Worm (Caenorhabditis elegans): ENCODE results near the gene W07G1.7.

The W07G1.7 gene

ce11 chrII:13924909-13925308 lies 41.2 kb downstream of the W07G1.7 start, which contains the start of gene mltn-5:
Gene mltn-5, plus strand, starts transcription at chrII:13925209.
- TF ChIP-seq ceh-34 (tag; optimal IDR thresholded peaks at IDR 0.05) (no peak), madf-2 (tag; optimal IDR thresholded peaks at IDR 0.05) (no peak), elt-4 (tag; optimal IDR thresholded peaks at IDR 0.05) (no peak), C08G9.2 (tag; optimal IDR thresholded peaks at IDR 0.05) (no peak), ceh-24 (tag; optimal IDR thresholded peaks at IDR 0.05) (no peak), T23F11.4 (GFP tag; optimal IDR thresholded peaks at IDR 0.05) (no peak), fkh-6 (tag; optimal IDR thresholded peaks at IDR 0.05) (no peak), ceh-2 (tag; optimal IDR thresholded peaks at IDR 0.05) (no peak), ceh-31 (tag; optimal IDR thresholded peaks at IDR 0.05) (no peak), F13H6.1 (tag; optimal IDR thresholded peaks at IDR 0.05) (no peak), nhr-11 (tag; optimal IDR thresholded peaks at IDR 0.05) (no peak), nhr-232 (tag; optimal IDR thresholded peaks at IDR 0.05) (no peak), sdc-2 (tag; optimal IDR thresholded peaks at IDR 0.05) (no peak), ceh-48 (tag; optimal IDR thresholded peaks at IDR 0.05) (no peak), pax-1 (tag; optimal IDR thresholded peaks at IDR 0.05) (no peak)

DNA sequence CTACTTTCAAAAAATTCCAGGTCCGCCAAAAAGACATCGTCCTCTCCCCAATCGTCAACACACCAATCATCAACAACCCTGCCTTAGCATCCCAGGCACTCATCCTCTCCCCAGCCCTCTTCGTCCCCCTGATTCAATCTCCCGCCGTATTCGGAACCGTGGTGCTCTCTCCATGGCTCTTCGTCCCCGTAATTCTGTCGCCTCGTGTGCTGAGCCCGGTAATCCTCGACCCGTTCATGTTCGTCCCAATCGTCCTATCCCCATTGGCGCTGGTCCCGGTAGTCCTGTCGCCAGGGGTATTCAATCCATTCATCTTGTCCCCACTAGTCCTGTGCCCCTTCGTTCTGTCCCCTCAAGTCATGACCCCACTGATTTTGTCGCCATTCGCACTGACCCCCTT lies 47.0 kb downstream of the W07G1.7 start:
- TF ChIP-seq odd-2 (tag; optimal IDR thresholded peaks at IDR 0.05) (no peak), zip-5 (tag; optimal IDR thresholded peaks at IDR 0.05) (no peak), pha-4 (tag; optimal IDR thresholded peaks at IDR 0.05) (no peak), unc-55 (GFP tag; optimal IDR thresholded peaks at IDR 0.05) (no peak), lin-11 (tag; optimal IDR thresholded peaks at IDR 0.05) (no peak), T23F11.4 (GFP tag; optimal IDR thresholded peaks at IDR 0.05) (no peak), dve-1 (tag; optimal IDR thresholded peaks at IDR 0.05) (no peak), ceh-24 (tag; optimal IDR thresholded peaks at IDR 0.05) (no peak), ceh-9 (tag; optimal IDR thresholded peaks at IDR 0.05) (no peak), unc-86 (tag; optimal IDR thresholded peaks at IDR 0.05) (no peak), ceh-19 (GFP tag; optimal IDR thresholded peaks at IDR 0.05) (no peak), gmeb-2 (tag; optimal IDR thresholded peaks at IDR 0.05) (no peak), pat-9 (tag; optimal IDR thresholded peaks at IDR 0.05) (no peak), ceh-45 (GFP tag; IDR thresholded peaks at IDR 0.05) (no peak), sdc-2 (tag; optimal IDR thresholded peaks at IDR 0.05) (no peak), rnt-1 (tag; optimal IDR thresholded peaks at IDR 0.05) (no peak), ceh-48 (tag; optimal IDR thresholded peaks at IDR 0.05) (no peak)

DNA sequence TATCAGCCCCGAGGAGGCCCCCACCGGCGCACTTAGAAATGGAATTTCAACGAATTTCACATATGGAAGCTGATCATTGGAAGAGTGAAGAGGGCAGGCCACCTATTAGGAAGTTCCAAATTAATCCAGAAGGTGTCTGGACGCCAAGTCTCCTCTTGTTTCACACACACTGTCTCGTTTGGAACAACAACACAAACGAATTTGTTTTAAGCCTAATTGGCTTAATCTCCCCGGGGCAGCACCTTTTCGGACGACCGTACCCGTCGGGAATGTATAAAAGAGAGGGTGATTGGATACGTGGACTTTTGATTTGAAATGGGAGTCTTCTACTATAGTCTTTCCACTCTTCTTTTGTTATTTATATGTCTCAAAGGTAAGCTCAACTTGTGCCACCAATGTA lies 50.1 kb downstream of the W07G1.7 start, which contains the start of gene mltn-3:
Gene mltn-3 (plus strand): TSS at position 301 of the 400 bp plus-strand sequence.
- TF ChIP-seq ceh-9 (tag; optimal IDR thresholded peaks at IDR 0.05): no peak
- no peak for TF ChIP-seq pha-2 (tag; optimal IDR thresholded peaks at IDR 0.05)
- TF ChIP-seq ets-4 (tag; optimal IDR thresholded peaks at IDR 0.05): no peak
- TF ChIP-seq T23F11.4 (GFP tag; optimal IDR thresholded peaks at IDR 0.05): no peak
- TF ChIP-seq ceh-2 (tag; optimal IDR thresholded peaks at IDR 0.05): no peak
- TF ChIP-seq ceh-14 (tag; optimal IDR thresholded peaks at IDR 0.05): no peak
- no peak for TF ChIP-seq madf-2 (tag; optimal IDR thresholded peaks at IDR 0.05)
- no peak for TF ChIP-seq mec-3 (tag; optimal IDR thresholded peaks at IDR 0.05; ENCODE audit: borderline replicate concordance)
- no peak for TF ChIP-seq sdc-2 (tag; optimal IDR thresholded peaks at IDR 0.05)
- no peak for TF ChIP-seq hlh-13 (GFP tag; optimal IDR thresholded peaks at IDR 0.05)
- TF ChIP-seq sox-2 (GFP tag; IDR thresholded peaks at IDR 0.05): no peak
- TF ChIP-seq fax-1 (tag; optimal IDR thresholded peaks at IDR 0.05): no peak
- TF ChIP-seq fkh-6 (tag; optimal IDR thresholded peaks at IDR 0.05): no peak
- TF ChIP-seq ceh-19 (GFP tag; optimal IDR thresholded peaks at IDR 0.05): no peak
- no peak for TF ChIP-seq unc-3 (GFP tag; conservative IDR thresholded peaks at IDR 0.05)
- TF ChIP-seq unc-3 (tag; optimal IDR thresholded peaks at IDR 0.05): no peak
- no peak for TF ChIP-seq nhr-232 (tag; optimal IDR thresholded peaks at IDR 0.05)
- no peak for TF ChIP-seq pha-4 (tag; optimal IDR thresholded peaks at IDR 0.05)
- TF ChIP-seq pax-1 (tag; optimal IDR thresholded peaks at IDR 0.05): no peak
- no peak for TF ChIP-seq F13H6.1 (tag; optimal IDR thresholded peaks at IDR 0.05)

All from whole organism, late embryonic.